Fruit fly (Drosophila melanogaster) whole organism, adult: ENCODE measurements around the gene Lcp65Af.

ENCODE experiments used
- CG11617 ChIP-seq: fragments of 200-800 bp; sonication (Bioruptor generic); optimal IDR thresholded peaks from 2 replicates; lab custom pipeline; 2017; ENCODE audit warnings: mild to moderate bottlenecking, missing biosample characterization, missing genetic modification reagents, missing genetic modification characterization
- CG5204 ChIP-seq: fragments of 200-800 bp; sonication (Bioruptor generic); optimal IDR thresholded peaks from 2 replicates; lab custom pipeline; 2016; ENCODE audit warnings: missing biosample characterization, missing genetic modification characterization
- Hr96 ChIP-seq: fragments of 200-800 bp; sonication (Bioruptor generic); optimal IDR thresholded peaks from 2 replicates; lab custom pipeline; 2016; ENCODE audit warnings: missing biosample characterization, missing genetic modification characterization
- cic ChIP-seq: fragments of 200-800 bp; sonication (Bioruptor generic); optimal IDR thresholded peaks from 2 replicates; lab custom pipeline; 2017; ENCODE audit warnings: missing biosample characterization, mild to moderate bottlenecking, missing genetic modification characterization, moderate library complexity
- cnc ChIP-seq, 2 experiments: fragments of >200 bp; optimal IDR thresholded peaks; 2 replicates each; lab custom pipeline; 2017
- kay ChIP-seq: fragments of 200-800 bp; sonication (Bioruptor generic); peaks from one replicate; lab custom pipeline; 2016; ENCODE audit warnings: missing biosample characterization, missing genetic modification characterization, borderline replicate concordance

DNA sequence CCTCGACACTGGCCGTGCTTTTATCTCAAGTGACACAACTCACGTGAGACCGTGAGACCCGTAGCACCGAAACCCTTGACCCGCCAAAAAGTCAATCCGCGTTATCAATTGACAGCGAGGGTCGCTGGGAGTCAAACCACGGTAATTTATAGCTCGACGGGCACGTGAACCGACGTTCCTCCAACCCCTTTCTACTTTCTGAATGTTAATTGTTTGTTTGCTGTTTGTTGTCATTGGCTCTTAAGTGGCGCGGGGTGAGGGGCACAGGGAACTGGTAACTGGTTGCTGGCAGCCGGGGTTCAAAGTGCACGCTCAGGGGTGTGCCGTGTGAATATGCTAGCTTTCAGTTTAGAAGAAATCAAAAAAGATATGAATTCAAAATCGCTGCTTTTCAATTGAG, 29.9 kb downstream of the Lcp65Af start:
- TF ChIP-seq kay (GFP tag; lab: Kevin White, UChicago) (no peak), cic (GFP tag; lab: Kevin White, UChicago) (no peak), CG11617 (GFP tag; lab: Kevin White, UChicago) (no peak), cnc (optimal IDR thresholded peaks at IDR 0.05; lab: Kevin White, UChicago) (no peak), CG5204 (GFP tag; lab: Kevin White, UChicago) (no peak), Hr96 (GFP tag; lab: Kevin White, UChicago) (no peak)
